Worm (Caenorhabditis elegans) whole organism, L3 larva: Measurements from ENCODE around the gene unc-129.

Source experiments
- lin-15B ChIP-seq: fragments of 150-350 bp; optimal IDR thresholded peaks from 2 replicates; lab custom pipeline; 2014; ENCODE audit warnings: missing biosample characterization, missing genetic modification characterization
- zag-1 ChIP-seq: fragments of 150-350 bp; optimal IDR thresholded peaks from 2 replicates; lab custom pipeline; 2014; ENCODE audit warnings: missing biosample characterization, missing genetic modification characterization

DNA sequence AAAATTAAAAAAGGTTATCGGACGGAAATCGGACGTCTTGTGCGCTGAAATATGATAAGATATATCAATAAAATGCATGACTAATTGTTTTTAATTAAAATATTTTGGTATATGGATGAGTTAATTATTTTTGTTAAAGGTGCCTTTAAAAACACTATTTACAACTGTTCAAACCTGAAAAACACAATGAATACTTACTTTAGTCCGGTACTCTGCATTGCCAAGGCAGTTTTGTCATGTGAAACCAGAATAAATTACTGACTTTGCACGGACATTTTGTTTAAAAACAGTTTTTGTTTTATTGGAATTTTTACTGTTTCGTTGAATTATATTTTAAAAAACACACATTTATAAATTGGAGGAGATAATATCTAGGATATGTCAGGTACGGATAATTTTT is 37.2 kb downstream of the unc-129 start, which contains the start of gene suex-2:
- TF ChIP-seq zag-1 (tag; lab: Kevin White, UChicago) (no peak), lin-15B (tag; lab: Kevin White, UChicago) (no peak)
